Worm (Caenorhabditis elegans): ENCODE data around the gene R05D8.9.

ce11 chrV:2750006-2750405, 17.4 kb downstream of the R05D8.9 start, which contains the start of gene srx-24:
- TF ChIP-seq ama-1 (optimal IDR thresholded peaks at IDR 0.05): no peak
- no peak for TF ChIP-seq unc-62 (GFP tag; optimal IDR thresholded peaks at IDR 0.05)
- TF ChIP-seq elt-1 (tag; optimal IDR thresholded peaks at IDR 0.05): no peak
- TF ChIP-seq mdl-1 (tag; optimal IDR thresholded peaks at IDR 0.05): no peak
- no peak for TF ChIP-seq lin-39 (tag; optimal IDR thresholded peaks at IDR 0.05)
- no peak for TF ChIP-seq lin-13 (GFP tag; optimal IDR thresholded peaks at IDR 0.05)
- TF ChIP-seq dmd-4 (tag; optimal IDR thresholded peaks at IDR 0.05): no peak
- TF ChIP-seq nhr-23 (tag; optimal IDR thresholded peaks at IDR 0.05): no peak
- TF ChIP-seq ztf-11 (tag; optimal IDR thresholded peaks at IDR 0.05): no peak
- TF ChIP-seq ceh-82 (tag; optimal IDR thresholded peaks at IDR 0.05): no peak
- TF ChIP-seq unc-39 (tag; optimal IDR thresholded peaks at IDR 0.05): no peak
